Worm (Caenorhabditis elegans) whole organism, L4/young adult: ENCODE measurements around the gene T01G1.4.

Experiments
- W03F9.2 ChIP-seq: fragments of 150-350 bp; optimal IDR thresholded peaks from 2 replicates; lab custom pipeline; 2014; ENCODE audit warnings: missing biosample characterization, missing genetic modification characterization
- dao-5 ChIP-seq: sonication (generic microtip); optimal IDR thresholded peaks from 2 replicates; lab custom pipeline; 2016; ENCODE audit warnings: missing genotype, missing genetic modification characterization, moderate library complexity, missing compliant biosample characterization

- TF ChIP-seq W03F9.2 (tag; lab: Kevin White, UChicago) = no peak
- no peak for TF ChIP-seq dao-5 (tag; lab: Kevin White, UChicago)
Measured at ce11 chrIV:11347275-11347674, 14.0 kb downstream of the T01G1.4 start.
